Worm (Caenorhabditis elegans): ENCODE data around the gene atln-2.
"Not testable (repeated sequence)": the region's sequence is repeated elsewhere in the genome, so short reads cannot be mapped to it uniquely, and the experiment has no call there.

atln-2 gene

ce11 chrIV:14985859-14986258 lies 4.4 kb downstream of the atln-2 start:
- TF ChIP-seq him-1 (tag; optimal IDR thresholded peaks at IDR 0.05) = no peak
- TF ChIP-seq dao-5 (tag; optimal IDR thresholded peaks at IDR 0.05) = no peak
- no peak for TF ChIP-seq W03F9.2 (tag; optimal IDR thresholded peaks at IDR 0.05)

- TF ChIP-seq him-1 (tag; optimal IDR thresholded peaks at IDR 0.05) = no peak
- no peak for TF ChIP-seq W03F9.2 (tag; optimal IDR thresholded peaks at IDR 0.05)
- TF ChIP-seq dao-5 (tag; optimal IDR thresholded peaks at IDR 0.05) = no peak
Observed at ce11 chrIV:14986684-14987083, 5.3 kb downstream of the atln-2 start, which contains the start of gene dpy-4. TSS of gene dpy-4 (minus strand) at chrIV:14986784.

- TF ChIP-seq him-1, dao-5, W03F9.2 (tag; optimal IDR thresholded peaks at IDR 0.05): not testable (repeated sequence)
Observed at ce11 chrIV:15006494-15006893, 25.1 kb downstream of the atln-2 start, which contains the start of gene Y41E3.6. TSS of gene Y41E3.6 (plus strand) at chrIV:15006794.

ce11 chrIV:15008200-15008599 lies 26.8 kb downstream of the atln-2 start:
- TF ChIP-seq him-1 (tag; optimal IDR thresholded peaks at IDR 0.05) = no peak
- TF ChIP-seq dao-5 (tag; optimal IDR thresholded peaks at IDR 0.05) = no peak
- TF ChIP-seq W03F9.2 (tag; optimal IDR thresholded peaks at IDR 0.05) = no peak

ce11 chrIV:15011169-15011568 lies 29.8 kb downstream of the atln-2 start:
- TF ChIP-seq him-1 (tag; optimal IDR thresholded peaks at IDR 0.05) = no peak
- no peak for TF ChIP-seq dao-5 (tag; optimal IDR thresholded peaks at IDR 0.05)
- TF ChIP-seq W03F9.2 (tag; optimal IDR thresholded peaks at IDR 0.05) = no peak

ce11 chrIV:15012154-15012892 lies 30.9 kb downstream of the atln-2 start:
- TF ChIP-seq W03F9.2 (tag; optimal IDR thresholded peaks at IDR 0.05) (no peak), dao-5 (tag; optimal IDR thresholded peaks at IDR 0.05) (no peak), him-1 (tag; optimal IDR thresholded peaks at IDR 0.05) (no peak)

ce11 chrIV:15013083-15013482 lies 31.7 kb downstream of the atln-2 start, which contains the start of gene qars-1:
TSS of gene qars-1 (minus strand) at chrIV:15013183.
- TF ChIP-seq W03F9.2 (tag; optimal IDR thresholded peaks at IDR 0.05) = no peak
- no peak for TF ChIP-seq him-1 (tag; optimal IDR thresholded peaks at IDR 0.05)
- TF ChIP-seq dao-5 (tag; optimal IDR thresholded peaks at IDR 0.05) = no peak

ce11 chrIV:15013517-15014085 lies 32.2 kb downstream of the atln-2 start, which contains the start of gene Y41E3.7:
TSS of gene Y41E3.7 (plus strand) at chrIV:15014035.
- TF ChIP-seq him-1 (tag; optimal IDR thresholded peaks at IDR 0.05) (no peak), W03F9.2 (tag; optimal IDR thresholded peaks at IDR 0.05) (peak; percentile 10)

ce11 chrIV:15016984-15017383 lies 35.6 kb downstream of the atln-2 start:
- TF ChIP-seq W03F9.2 (tag; optimal IDR thresholded peaks at IDR 0.05) (no peak), dao-5 (tag; optimal IDR thresholded peaks at IDR 0.05) (no peak), him-1 (tag; optimal IDR thresholded peaks at IDR 0.05) (no peak)

- no peak for TF ChIP-seq W03F9.2 (tag; optimal IDR thresholded peaks at IDR 0.05)
- peak; percentile 10 for TF ChIP-seq him-1 (tag; optimal IDR thresholded peaks at IDR 0.05)
Observed at ce11 chrIV:15020958-15021357, 39.5 kb downstream of the atln-2 start.

ce11 chrIV:15024426-15024825 lies 43.0 kb downstream of the atln-2 start:
- TF ChIP-seq dao-5 (tag; optimal IDR thresholded peaks at IDR 0.05) (no peak), him-1 (tag; optimal IDR thresholded peaks at IDR 0.05) (no peak)

ce11 chrIV:15025384-15025783 lies 44.0 kb downstream of the atln-2 start, which contains the start of gene fcd-2:
TSS of gene fcd-2 (plus strand) at chrIV:15025710.
- peak; percentile 66 for TF ChIP-seq him-1 (tag; optimal IDR thresholded peaks at IDR 0.05)
- no peak for TF ChIP-seq dao-5 (tag; optimal IDR thresholded peaks at IDR 0.05)
- peak; percentile 53 for TF ChIP-seq W03F9.2 (tag; optimal IDR thresholded peaks at IDR 0.05)

ce11 chrIV:15027334-15027733 lies 45.9 kb downstream of the atln-2 start:
- no peak for TF ChIP-seq dao-5 (tag; optimal IDR thresholded peaks at IDR 0.05)
- no peak for TF ChIP-seq W03F9.2 (tag; optimal IDR thresholded peaks at IDR 0.05)
- TF ChIP-seq him-1 (tag; optimal IDR thresholded peaks at IDR 0.05) = no peak

ce11 chrIV:15027884-15028283 lies 46.5 kb downstream of the atln-2 start:
- TF ChIP-seq dao-5 (tag; optimal IDR thresholded peaks at IDR 0.05) (no peak), him-1 (tag; optimal IDR thresholded peaks at IDR 0.05) (no peak), W03F9.2 (tag; optimal IDR thresholded peaks at IDR 0.05) (no peak)

Measured in whole organism, L4/young adult.